Fruit fly (Drosophila melanogaster) whole organism, embryonic: Measurements from ENCODE around the gene CG12078.

Experiments used
- Adf1 ChIP-seq: fragments of 200-800 bp; sonication (Bioruptor generic); IDR thresholded peaks from 2 replicates; pipeline ENCODE4 v1.3.6; 2022; ENCODE audit warnings: missing biosample characterization, missing genetic modification characterization
- Blimp-1 ChIP-seq: fragments of 200-800 bp; sonication (Bioruptor generic); optimal IDR thresholded peaks from 3 replicates; lab custom pipeline; 2018; ENCODE audit warnings: missing biosample characterization, missing genetic modification characterization, mild to moderate bottlenecking, moderate library complexity, missing genetic modification reagents
- CG12391 ChIP-seq: fragments of 200-800 bp; sonication (Bioruptor generic); optimal IDR thresholded peaks from 3 replicates; lab custom pipeline; 2018; ENCODE audit warnings: missing biosample characterization, mild to moderate bottlenecking, missing genetic modification characterization, moderate library complexity
- CG13424 ChIP-seq: fragments of 200-800 bp; sonication (Bioruptor generic); optimal IDR thresholded peaks from 2 replicates; lab custom pipeline; 2019; ENCODE audit warnings: missing biosample characterization, mild to moderate bottlenecking, missing genetic modification characterization, moderate library complexity
- CG15269 ChIP-seq: fragments of 200-800 bp; sonication (Bioruptor generic); optimal IDR thresholded peaks from 2 replicates; lab custom pipeline; 2018; ENCODE audit warnings: missing biosample characterization, mild to moderate bottlenecking, missing genetic modification characterization, moderate library complexity
- CG15514 ChIP-seq: fragments of 200-800 bp; sonication (Bioruptor generic); optimal IDR thresholded peaks from 3 replicates; lab custom pipeline; 2017; ENCODE audit warnings: missing biosample characterization, missing genetic modification characterization, mild to moderate bottlenecking, moderate library complexity, missing genetic modification reagents
- CG16815 ChIP-seq: fragments of 200-800 bp; sonication (Bioruptor generic); optimal IDR thresholded peaks from 3 replicates; lab custom pipeline; 2017; ENCODE audit warnings: missing biosample characterization, mild to moderate bottlenecking, missing genetic modification characterization
- CG3163 ChIP-seq: fragments of 200-800 bp; sonication (Bioruptor generic); optimal IDR thresholded peaks from 3 replicates; lab custom pipeline; 2016; ENCODE audit warnings: missing biosample characterization, missing genetic modification characterization
- CG7928 ChIP-seq: fragments of 200-800 bp; sonication (Bioruptor generic); optimal IDR thresholded peaks from 2 replicates; lab custom pipeline; 2017; ENCODE audit warnings: missing biosample characterization, mild to moderate bottlenecking, missing genetic modification characterization
- D19B ChIP-seq: fragments of 200-800 bp; sonication (Bioruptor generic); optimal IDR thresholded peaks from 2 replicates; lab custom pipeline; 2017; ENCODE audit warnings: missing biosample characterization, mild to moderate bottlenecking, missing genetic modification characterization
- Doc3 ChIP-seq: fragments of 200-800 bp; sonication (Bioruptor generic); IDR thresholded peaks from 3 replicates; pipeline ENCODE4 v1.3.6; 2022; ENCODE audit warnings: missing biosample characterization, missing genetic modification characterization; ENCODE audit not compliant: partially characterized antibody
- Drgx ChIP-seq: fragments of 200-800 bp; sonication (Bioruptor generic); IDR thresholded peaks from 2 replicates; pipeline ENCODE4 v1.3.6; 2022; ENCODE audit warnings: missing biosample characterization, missing genetic modification characterization
- Fer1 ChIP-seq: fragments of 200-800 bp; sonication (Bioruptor generic); optimal IDR thresholded peaks from 2 replicates; lab custom pipeline; 2017; ENCODE audit warnings: missing biosample characterization, mild to moderate bottlenecking, missing genetic modification characterization
- Hr51 ChIP-seq, 2 experiments: fragments of 200-800 bp; sonication (Bioruptor generic); optimal IDR thresholded peaks; 2 replicates in 1 of 2; 3 replicates in 1 of 2; lab custom pipeline; 2016 to 2018; ENCODE audit warnings: missing biosample characterization in 2 of 2, missing genetic modification characterization in 2 of 2, mild to moderate bottlenecking in 1 of 2, moderate library complexity in 1 of 2
- Hr78 ChIP-seq, 2 experiments: fragments of 200-800 bp in 1 of 2; fragments of >200 bp in 1 of 2; sonication (Bioruptor generic) in 1 of 2; optimal IDR thresholded peaks; 2 replicates each; lab custom pipeline; 2017 to 2019; ENCODE audit warnings: missing biosample characterization in 2 of 2, missing genetic modification characterization in 2 of 2, mild to moderate bottlenecking in 1 of 2, moderate library complexity in 1 of 2
- Max ChIP-seq: fragments of 200-800 bp; sonication (Bioruptor generic); optimal IDR thresholded peaks from 2 replicates; lab custom pipeline; 2016; ENCODE audit warnings: missing biosample characterization, mild to moderate bottlenecking, missing genetic modification characterization
- Oli ChIP-seq: fragments of 200-800 bp; sonication (Bioruptor generic); optimal IDR thresholded peaks from 2 replicates; lab custom pipeline; 2018; ENCODE audit warnings: missing biosample characterization, mild to moderate bottlenecking, missing genetic modification characterization, moderate library complexity
- Sox102F ChIP-seq: fragments of 200-800 bp; sonication (Bioruptor generic); optimal IDR thresholded peaks from 2 replicates; lab custom pipeline; 2018; ENCODE audit warnings: missing biosample characterization, mild to moderate bottlenecking, missing genetic modification characterization, moderate library complexity
- Sry-β ChIP-seq: fragments of 200-800 bp; sonication (Bioruptor generic); optimal IDR thresholded peaks from 2 replicates; lab custom pipeline; 2018; ENCODE audit warnings: missing biosample characterization, mild to moderate bottlenecking, missing genetic modification characterization, moderate library complexity
- Trl ChIP-seq, 3 experiments: fragments of >200 bp in 2 of 3; fragments of 200-800 bp in 1 of 3; sonication (Bioruptor generic) in 1 of 3; optimal IDR thresholded peaks; 2 replicates in 1 of 3; 3 replicates in 2 of 3; lab custom pipeline; 2016 to 2017; ENCODE audit warnings: missing biosample characterization in 1 of 3, missing genetic modification characterization in 1 of 3
- caup ChIP-seq: fragments of 200-800 bp; sonication (Bioruptor generic); optimal IDR thresholded peaks from 3 replicates; lab custom pipeline; 2017; ENCODE audit warnings: missing biosample characterization, mild to moderate bottlenecking, missing genetic modification characterization, moderate library complexity; ENCODE audit not compliant: severe bottlenecking
- dmrt99B ChIP-seq: fragments of 200-800 bp; sonication (Bioruptor generic); optimal IDR thresholded peaks from 2 replicates; lab custom pipeline; 2018; ENCODE audit warnings: missing biosample characterization, mild to moderate bottlenecking, missing genetic modification characterization, moderate library complexity
- eve ChIP-seq, 2 experiments: fragments of >200 bp; optimal IDR thresholded peaks; 2 replicates each; lab custom pipeline; 2017; ENCODE audit warnings: missing biosample characterization in 2 of 2, missing genetic modification characterization in 2 of 2
- gem ChIP-seq: fragments of 200-800 bp; sonication (Bioruptor generic); optimal IDR thresholded peaks from 2 replicates; lab custom pipeline; 2019; ENCODE audit warnings: missing biosample characterization, mild to moderate bottlenecking, missing genetic modification characterization, moderate library complexity
- hbn ChIP-seq: fragments of 200-800 bp; sonication (Bioruptor generic); IDR thresholded peaks from 2 replicates; pipeline ENCODE4 v1.3.6; 2022; ENCODE audit warnings: missing biosample characterization, missing genetic modification characterization; ENCODE audit not compliant: partially characterized antibody
- kni ChIP-seq: fragments of 200-800 bp; sonication (Bioruptor generic); optimal IDR thresholded peaks from 3 replicates; lab custom pipeline; 2017; ENCODE audit warnings: mild to moderate bottlenecking, missing biosample characterization, missing genetic modification reagents, missing genetic modification characterization
- lov ChIP-seq, 2 experiments: fragments of 200-800 bp in 1 of 2; fragments of >200 bp in 1 of 2; sonication (Bioruptor generic) in 1 of 2; IDR thresholded peaks in 1 of 2; optimal IDR thresholded peaks in 1 of 2; 2 replicates in 1 of 2; 3 replicates in 1 of 2; pipeline versions ENCODE4 v1.3.6 to Lab custom; 2017 to 2022; ENCODE audit warnings: missing biosample characterization in 1 of 2, missing genetic modification characterization in 1 of 2
- sens ChIP-seq: fragments of 200-800 bp; sonication (Bioruptor generic); peaks from one replicate; lab custom pipeline; 2016; ENCODE audit warnings: missing biosample characterization, missing genetic modification characterization
- vvl ChIP-seq: fragments of 200-800 bp; sonication (Bioruptor generic); IDR thresholded peaks from 2 replicates; pipeline ENCODE4 v1.3.6; 2022; ENCODE audit warnings: missing biosample characterization, missing genetic modification characterization
- zen2 ChIP-seq: fragments of 200-800 bp; sonication (Bioruptor generic); IDR thresholded peaks from 3 replicates; pipeline ENCODE4 v1.3.6; 2022; ENCODE audit warnings: missing biosample characterization, missing genetic modification characterization; ENCODE audit not compliant: partially characterized antibody

CG12078 gene

dm6 chr3L:3288414-3288813 is 44.3 kb upstream of the CG12078 start (continued):
- TF ChIP-seq lov (optimal IDR thresholded peaks at IDR 0.05; lab: Kevin White, UChicago) (no peak), lov (GFP tag; IDR thresholded peaks at IDR 0.05; lab: Robert Waterston, UW) (peak; percentile 56; the same call in 1 of the 3 replicates)

DNA sequence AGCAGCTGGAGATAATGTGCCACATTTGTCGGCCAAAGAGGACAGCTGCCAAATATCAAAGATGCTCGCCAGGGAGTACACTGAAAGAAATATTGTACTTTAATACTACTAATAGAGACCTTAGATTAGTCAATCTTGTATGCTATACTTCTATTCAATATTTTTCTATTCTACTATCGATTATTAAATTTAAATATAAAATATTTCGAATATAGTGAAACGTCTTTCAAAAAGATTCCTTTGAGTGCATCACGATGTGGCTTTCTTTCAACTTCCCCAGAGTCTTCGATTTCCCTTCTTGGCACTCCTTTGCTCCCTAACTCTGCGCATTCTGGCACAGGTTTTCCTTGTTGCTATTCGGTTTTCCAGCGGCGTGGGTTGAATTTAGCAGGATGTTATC is 40.8 kb upstream of the CG12078 start:
- TF ChIP-seq zen2 (GFP tag; lab: Robert Waterston, UW) (no peak), Drgx (GFP tag; lab: Robert Waterston, UW) (peak; percentile 14; the same call in 1 of the 2 replicates), gem (tag; lab: Kevin White, UChicago) (peak; percentile 14), sens (GFP tag; lab: Kevin White, UChicago) (peak; percentile 57)

DNA sequence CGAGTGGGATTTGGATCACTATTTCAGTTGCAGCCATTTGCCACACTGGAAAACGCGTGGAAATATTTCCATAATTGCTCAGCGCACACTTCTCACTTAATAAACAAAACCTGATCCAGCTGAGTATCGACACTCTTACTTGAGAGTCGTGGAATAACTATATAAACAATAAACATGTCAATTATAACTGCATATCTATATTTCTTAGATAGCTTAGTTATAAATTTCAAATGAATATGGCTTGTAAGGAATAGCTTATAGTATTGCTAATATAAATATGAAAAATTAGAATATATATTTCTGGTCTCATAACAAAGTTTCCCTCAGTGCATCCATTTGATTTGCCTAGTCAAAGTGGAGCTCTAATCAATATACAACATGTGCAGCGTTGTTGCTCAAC is 39.2 kb upstream of the CG12078 start:
- TF ChIP-seq D19B (GFP tag; lab: Kevin White, UChicago) = no peak
- TF ChIP-seq Drgx (GFP tag; lab: Robert Waterston, UW) = peak; percentile 35; the same call in 1 of the 2 replicates
- peak; percentile 22 for TF ChIP-seq CG13424
- TF ChIP-seq Sry-β (GFP tag; lab: Kevin White, UChicago) = no peak
- TF ChIP-seq Sox102F (GFP tag; lab: Kevin White, UChicago) = peak; percentile 56
- TF ChIP-seq vvl = 0 out of 2 replicates have a peak, but pooled peaks have one; percentile 29
- no peak for TF ChIP-seq CG15514 (GFP tag; lab: Kevin White, UChicago)
- peak; percentile 6 for TF ChIP-seq CG12391 (tag; lab: Kevin White, UChicago)
- no peak for TF ChIP-seq CG16815
- peak; percentile 39 for TF ChIP-seq CG15269
- TF ChIP-seq Oli (tag; lab: Kevin White, UChicago) = peak; percentile 35
- peak; percentile 15 for TF ChIP-seq gem (tag; lab: Kevin White, UChicago)
- no peak for TF ChIP-seq Hr78 (GFP tag; optimal IDR thresholded peaks at IDR 0.05; lab: Kevin White, UChicago)
- peak; percentile 19 for TF ChIP-seq dmrt99B (tag; lab: Kevin White, UChicago)
- TF ChIP-seq Fer1 = no peak
- no peak for TF ChIP-seq caup (GFP tag; lab: Kevin White, UChicago)
- TF ChIP-seq Hr51 (GFP tag; optimal IDR thresholded peaks at IDR 0.05; lab: Kevin White, UChicago) = peak in 1 of 2 experiments; percentile 57
- peak in 1 of 2 experiments; percentile 29 for TF ChIP-seq eve (GFP tag; optimal IDR thresholded peaks at IDR 0.05; lab: Kevin White, UChicago)

- TF ChIP-seq hbn (GFP tag; lab: Robert Waterston, UW) (no peak), Blimp-1 (GFP tag; lab: Kevin White, UChicago) (peak; percentile 11), CG7928 (GFP tag; lab: Kevin White, UChicago) (no peak), Trl (optimal IDR thresholded peaks at IDR 0.05; lab: Kevin White, UChicago) (peak in 1 of 2 experiments; percentile 22), Trl (GFP tag; optimal IDR thresholded peaks at IDR 0.05; lab: Kevin White, UChicago) (no peak), kni (GFP tag; lab: Kevin White, UChicago) (peak; percentile 37), Doc3 (GFP tag; lab: Robert Waterston, UW) (0 out of 3 replicates have a peak, but pooled peaks have one; percentile 15), CG3163 (GFP tag; lab: Kevin White, UChicago) (peak; percentile 63), Adf1 (GFP tag; lab: Robert Waterston, UW) (no peak), Max (GFP tag; lab: Kevin White, UChicago) (no peak)
Measured at dm6 chr3L:3279930-3280329, 35.8 kb upstream of the CG12078 start, which contains the start of gene CG12017. TSS of gene CG12017 (plus strand) at chr3L:3280239.
